Worm (Caenorhabditis elegans) whole organism, young adult: ENCODE data around the gene F55A11.4.

Experiments
- B0019.2 ChIP-seq: fragments of 200-800 bp; sonication (Bioruptor generic); conservative IDR thresholded peaks from 2 replicates; pipeline ENCODE4 v1.3.6; 2022; ENCODE audit warnings: missing genetic modification reagents, missing genetic modification characterization, missing compliant biosample characterization
- D2030.7 ChIP-seq: fragments of 200-800 bp; sonication (Bioruptor generic); IDR thresholded peaks from 2 replicates; pipeline ENCODE4 v1.3.6; 2022; ENCODE audit warnings: missing genetic modification reagents, missing genetic modification characterization, missing compliant biosample characterization
- F23B12.7 ChIP-seq: sonication (generic microtip); optimal IDR thresholded peaks from 2 replicates; lab custom pipeline; 2017; ENCODE audit warnings: missing genetic modification characterization, mild to moderate bottlenecking, missing compliant biosample characterization, antibody characterized with exemption, moderate library complexity; ENCODE audit not compliant: insufficient read depth
- F52B5.7 ChIP-seq: sonication (generic microtip); optimal IDR thresholded peaks from 2 replicates; lab custom pipeline; 2016; ENCODE audit warnings: mild to moderate bottlenecking, missing genetic modification characterization, missing compliant biosample characterization
- T26A5.8 ChIP-seq: sonication (generic microtip); optimal IDR thresholded peaks from 2 replicates; lab custom pipeline; 2016; ENCODE audit warnings: missing genetic modification characterization, missing compliant biosample characterization
- akir-1 ChIP-seq: fragments of 200-800 bp; sonication (Bioruptor generic); optimal IDR thresholded peaks from 2 replicates; lab custom pipeline; 2018; ENCODE audit warnings: mild to moderate bottlenecking, missing genetic modification characterization, moderate library complexity, missing compliant biosample characterization
- attf-6 ChIP-seq: fragments of 200-800 bp; sonication (Bioruptor generic); IDR thresholded peaks from 2 replicates; pipeline ENCODE4 v1.3.6; 2022; ENCODE audit warnings: missing genetic modification reagents, missing genetic modification characterization, missing compliant biosample characterization
- ccch-3 ChIP-seq: fragments of 200-800 bp; sonication (Bioruptor generic); optimal IDR thresholded peaks from 2 replicates; lab custom pipeline; 2018; ENCODE audit warnings: mild to moderate bottlenecking, missing genetic modification characterization, missing compliant biosample characterization
- cebp-1 ChIP-seq, 2 experiments: fragments of 200-800 bp in 1 of 2; sonication (Bioruptor generic) in 1 of 2; sonication (generic microtip) in 1 of 2; IDR thresholded peaks in 1 of 2; optimal IDR thresholded peaks in 1 of 2; 2 replicates each; pipeline versions ENCODE4 v1.3.6 to Lab custom; 2017 to 2022; ENCODE audit warnings: missing compliant biosample characterization in 2 of 2, missing genetic modification characterization in 2 of 2, mild to moderate bottlenecking in 1 of 2, missing genetic modification reagents in 1 of 2, moderate library complexity in 1 of 2
- dox-1 ChIP-seq: fragments of 200-800 bp; sonication (Bioruptor generic); IDR thresholded peaks from 2 replicates; pipeline ENCODE4 v1.3.6; 2022; ENCODE audit warnings: missing genetic modification reagents, missing genetic modification characterization, missing compliant biosample characterization
- ets-4 ChIP-seq: fragments of 200-800 bp; sonication (Bioruptor generic); optimal IDR thresholded peaks from 2 replicates; lab custom pipeline; 2018; ENCODE audit warnings: mild to moderate bottlenecking, missing genetic modification characterization, missing compliant biosample characterization
- gei-17 ChIP-seq: fragments of 200-800 bp; sonication (Bioruptor generic); optimal IDR thresholded peaks from 2 replicates; lab custom pipeline; 2018; ENCODE audit warnings: mild to moderate bottlenecking, missing genetic modification characterization, missing compliant biosample characterization
- hsf-1 ChIP-seq: fragments of 200-800 bp; sonication (Bioruptor generic); IDR thresholded peaks from 2 replicates; pipeline ENCODE4 v1.3.6; 2022; ENCODE audit warnings: missing genetic modification reagents, missing genetic modification characterization, missing compliant biosample characterization
- let-607 ChIP-seq, 2 experiments: fragments of 200-800 bp in 1 of 2; sonication (Bioruptor generic) in 1 of 2; sonication (generic microtip) in 1 of 2; optimal IDR thresholded peaks; 2 replicates each; lab custom pipeline; 2016 to 2018; ENCODE audit warnings: mild to moderate bottlenecking in 2 of 2, missing compliant biosample characterization in 2 of 2, missing genetic modification characterization in 2 of 2, moderate library complexity in 2 of 2, missing genotype in 1 of 2
- lin-26 ChIP-seq: fragments of 200-800 bp; sonication (Bioruptor generic); IDR thresholded peaks from 2 replicates; pipeline ENCODE4 v1.3.6; 2022; ENCODE audit warnings: missing genetic modification reagents, missing genetic modification characterization, missing compliant biosample characterization
- mel-28 ChIP-seq: sonication (generic microtip); optimal IDR thresholded peaks from 2 replicates; lab custom pipeline; 2016; ENCODE audit warnings: borderline replicate concordance, mild to moderate bottlenecking, missing genetic modification characterization, missing compliant biosample characterization
- nhr-80 ChIP-seq: sonication (generic microtip); optimal IDR thresholded peaks from 2 replicates; lab custom pipeline; 2016; ENCODE audit warnings: missing genetic modification characterization, missing compliant biosample characterization
- nhr-90 ChIP-seq: sonication (generic microtip); optimal IDR thresholded peaks from 2 replicates; lab custom pipeline; 2016; ENCODE audit warnings: missing genotype, mild to moderate bottlenecking, missing genetic modification characterization, missing compliant biosample characterization
- pbrm-1 ChIP-seq: fragments of 200-800 bp; sonication (Bioruptor generic); IDR thresholded peaks from 2 replicates; pipeline ENCODE4 v1.3.6; 2022; ENCODE audit warnings: missing genetic modification reagents, missing genetic modification characterization, missing compliant biosample characterization
- tbp1 ChIP-seq: fragments of 200-800 bp; sonication (Bioruptor generic); optimal IDR thresholded peaks from 2 replicates; lab custom pipeline; 2018; ENCODE audit warnings: mild to moderate bottlenecking, missing genetic modification characterization, missing compliant biosample characterization
- unc-62 ChIP-seq: fragments of 150-350 bp; optimal IDR thresholded peaks from 2 replicates; lab custom pipeline; 2014; ENCODE audit warnings: missing biosample characterization, missing genetic modification reagents, missing genetic modification characterization

F55A11.4 gene

ce11 chrV:11822461-11822939 is 52.2 kb downstream of the F55A11.4 start, which contains the start of gene pyc-1 (continued):
- TF ChIP-seq unc-62: no peak
- TF ChIP-seq akir-1 (GFP tag; lab: Kevin White, UChicago): no peak
- TF ChIP-seq let-607 (tag; optimal IDR thresholded peaks at IDR 0.05; lab: Kevin White, UChicago): no peak
- no peak for TF ChIP-seq attf-6 (GFP tag; lab: Robert Waterston, UW)
- no peak for TF ChIP-seq B0019.2 (GFP tag; lab: Robert Waterston, UW)
- peak; percentile 8 for TF ChIP-seq ets-4 (GFP tag; lab: Kevin White, UChicago)
- no peak for TF ChIP-seq T26A5.8 (tag; lab: Kevin White, UChicago)
- TF ChIP-seq F52B5.7 (tag; lab: Kevin White, UChicago): no peak
- TF ChIP-seq nhr-90: no peak
- TF ChIP-seq tbp1 (GFP tag; lab: Kevin White, UChicago): peak; percentile 16
- TF ChIP-seq pbrm-1 (GFP tag; lab: Robert Waterston, UW): no peak
- no peak for TF ChIP-seq gei-17 (GFP tag; lab: Kevin White, UChicago)
- peak; percentile 24 for TF ChIP-seq F23B12.7 (tag; lab: Kevin White, UChicago)
- no peak for TF ChIP-seq mel-28
- 0 out of 2 replicates have a peak, but pooled peaks have one; percentile 4 for TF ChIP-seq hsf-1
- 0 out of 2 replicates have a peak, but pooled peaks have one; percentile 34 for TF ChIP-seq lin-26
- TF ChIP-seq D2030.7 (GFP tag; lab: Robert Waterston, UW): no peak
- no peak for TF ChIP-seq cebp-1 (GFP tag; IDR thresholded peaks at IDR 0.05; lab: Robert Waterston, UW)
- TF ChIP-seq cebp-1 (tag; optimal IDR thresholded peaks at IDR 0.05; lab: Kevin White, UChicago): peak; percentile 2
- TF ChIP-seq nhr-80 (tag; lab: Kevin White, UChicago): peak; percentile 32
- no peak for TF ChIP-seq dox-1 (GFP tag; lab: Robert Waterston, UW)
- TF ChIP-seq ccch-3: no peak
- TF ChIP-seq, all 124 proteins: peak for 13
